Fruit fly (Drosophila melanogaster): ENCODE measurements around the gene hry.

dm6 chr3L:8680353-8680752, 4.8 kb downstream of the hry start:
- TF ChIP-seq usp (GFP tag; optimal IDR thresholded peaks at IDR 0.05) (no peak), CG8478 (optimal IDR thresholded peaks at IDR 0.05) (no peak)

All from whole organism.